Worm (Caenorhabditis elegans) whole organism, L4 larva: ENCODE data around the gene B0524.6.

ENCODE experiments used
- F10B5.3 ChIP-seq: sonication (generic microtip); optimal IDR thresholded peaks from 2 replicates; lab custom pipeline; 2016; ENCODE audit warnings: mild to moderate bottlenecking, missing genetic modification characterization, missing compliant biosample characterization
- F37D6.2 ChIP-seq: sonication (generic microtip); optimal IDR thresholded peaks from 2 replicates; lab custom pipeline; 2016; ENCODE audit warnings: mild to moderate bottlenecking, missing genetic modification characterization, missing compliant biosample characterization
- R02D3.7 ChIP-seq: fragments of 150-350 bp; sonication (generic microtip); optimal IDR thresholded peaks from 3 replicates; lab custom pipeline; 2014; ENCODE audit warnings: missing biosample characterization, missing genetic modification characterization
- T20F7.1 ChIP-seq: fragments of 200-800 bp; sonication (Bioruptor generic); optimal IDR thresholded peaks from 2 replicates; lab custom pipeline; 2018; ENCODE audit warnings: mild to moderate bottlenecking, missing genetic modification characterization, missing compliant biosample characterization
- Y105C5A.15 ChIP-seq: fragments of 200-800 bp; sonication (Bioruptor generic); IDR thresholded peaks from 2 replicates; pipeline ENCODE4 v1.3.6; 2022; ENCODE audit warnings: missing genetic modification characterization, missing compliant biosample characterization
- Y5F2A.4 ChIP-seq: fragments of 200-800 bp; sonication (Bioruptor generic); optimal IDR thresholded peaks from 2 replicates; lab custom pipeline; 2018; ENCODE audit warnings: mild to moderate bottlenecking, missing genetic modification characterization, missing compliant biosample characterization
- Y75B8A.6 ChIP-seq: fragments of 200-800 bp; sonication (Bioruptor generic); IDR thresholded peaks from 2 replicates; pipeline ENCODE4 v1.3.6; 2022; ENCODE audit warnings: missing genetic modification reagents, missing genetic modification characterization, missing compliant biosample characterization
- attf-4 ChIP-seq: sonication (generic microtip); optimal IDR thresholded peaks from 3 replicates; lab custom pipeline; 2017; ENCODE audit warnings: missing biosample characterization, missing genetic modification characterization
- ceh-28 ChIP-seq: fragments of 150-350 bp; optimal IDR thresholded peaks from 2 replicates; lab custom pipeline; 2014; ENCODE audit warnings: missing biosample characterization, missing genetic modification reagents, missing genetic modification characterization
- ceh-62 ChIP-seq: sonication (generic microtip); optimal IDR thresholded peaks from 2 replicates; lab custom pipeline; 2017; ENCODE audit warnings: missing biosample characterization, missing genetic modification characterization
- ceh-82 ChIP-seq: sonication (generic microtip); optimal IDR thresholded peaks from 2 replicates; lab custom pipeline; 2017; ENCODE audit warnings: missing biosample characterization, missing genetic modification characterization
- daf-16 ChIP-seq, 3 experiments: sonication (generic microtip); optimal IDR thresholded peaks; 2 replicates each; lab custom pipeline; 2016 to 2017; ENCODE audit warnings: missing genetic modification characterization in 3 of 3, missing genetic modification reagents in 3 of 3, mild to moderate bottlenecking in 2 of 3, missing compliant biosample characterization in 2 of 3, missing biosample characterization in 1 of 3, moderate library complexity in 1 of 3
- dmd-8 ChIP-seq: fragments of 200-800 bp; sonication (Bioruptor generic); IDR thresholded peaks from 2 replicates; pipeline ENCODE4 v1.3.6; 2022; ENCODE audit warnings: missing genetic modification characterization, missing compliant biosample characterization
- dmd-9 ChIP-seq: fragments of 200-800 bp; sonication (Bioruptor generic); IDR thresholded peaks from 2 replicates; pipeline ENCODE4 v1.3.6; 2022; ENCODE audit warnings: missing genetic modification reagents, missing genetic modification characterization, missing compliant biosample characterization
- dpl-1 ChIP-seq: fragments of 150-350 bp; optimal IDR thresholded peaks from 2 replicates; lab custom pipeline; 2014; ENCODE audit warnings: missing biosample characterization, missing genetic modification reagents, missing genetic modification characterization
- dve-1 ChIP-seq: sonication (generic microtip); optimal IDR thresholded peaks from 2 replicates; lab custom pipeline; 2017; ENCODE audit warnings: antibody characterized with exemption, mild to moderate bottlenecking, missing genetic modification characterization, missing compliant biosample characterization; ENCODE audit not compliant: insufficient read depth
- egl-27 ChIP-seq: sonication (generic microtip); optimal IDR thresholded peaks from 3 replicates; lab custom pipeline; 2017; ENCODE audit warnings: missing biosample characterization, missing genetic modification reagents, missing genetic modification characterization
- egl-43 ChIP-seq: fragments of 200-800 bp; sonication (Bioruptor generic); IDR thresholded peaks from 2 replicates; pipeline ENCODE4 v1.3.6; 2022; ENCODE audit warnings: missing genetic modification reagents, missing genetic modification characterization, missing compliant biosample characterization
- fkh-10 ChIP-seq: fragments of 150-350 bp; optimal IDR thresholded peaks from 2 replicates; lab custom pipeline; 2014; ENCODE audit warnings: missing biosample characterization, missing genetic modification reagents, missing genetic modification characterization
- fos-1 ChIP-seq: fragments of 150-350 bp; optimal IDR thresholded peaks from 2 replicates; lab custom pipeline; 2014; ENCODE audit warnings: missing biosample characterization, missing genetic modification characterization
- hif-1 ChIP-seq, 2 experiments: sonication (generic microtip); optimal IDR thresholded peaks; 2 replicates each; lab custom pipeline; 2016 to 2017; ENCODE audit warnings: missing compliant biosample characterization in 2 of 2, missing genetic modification characterization in 2 of 2, missing genetic modification reagents in 2 of 2, missing genotype in 2 of 2, mild to moderate bottlenecking in 1 of 2
- hlh-30 ChIP-seq: sonication (generic microtip); optimal IDR thresholded peaks from 2 replicates; lab custom pipeline; 2017; ENCODE audit warnings: antibody characterized with exemption, mild to moderate bottlenecking, missing genetic modification characterization, missing compliant biosample characterization; ENCODE audit not compliant: insufficient read depth
- hmg-1.1 ChIP-seq: fragments of 200-800 bp; sonication (Bioruptor generic); IDR thresholded peaks from 2 replicates; pipeline ENCODE4 v1.3.6; 2022; ENCODE audit warnings: missing genetic modification reagents, missing genetic modification characterization, missing compliant biosample characterization
- lim-7 ChIP-seq: fragments of 200-800 bp; sonication (Bioruptor generic); IDR thresholded peaks from 2 replicates; pipeline ENCODE4 v1.3.6; 2022; ENCODE audit warnings: missing genetic modification characterization, missing compliant biosample characterization
- lin-1 ChIP-seq: fragments of 200-800 bp; sonication (Bioruptor generic); IDR thresholded peaks from 2 replicates; pipeline ENCODE4 v1.3.6; 2022; ENCODE audit warnings: missing genetic modification reagents, missing genetic modification characterization, missing compliant biosample characterization
- lin-15B ChIP-seq: fragments of 150-350 bp; sonication (generic microtip); optimal IDR thresholded peaks from 3 replicates; lab custom pipeline; 2014; ENCODE audit warnings: missing biosample characterization, missing genetic modification characterization
- lin-39 ChIP-seq: fragments of 150-350 bp; optimal IDR thresholded peaks from 2 replicates; lab custom pipeline; 2014; ENCODE audit warnings: missing biosample characterization, missing genetic modification reagents, missing genetic modification characterization
- madf-5 ChIP-seq, 2 experiments: fragments of 200-800 bp; sonication (Bioruptor generic); IDR thresholded peaks; 2 replicates each; pipeline ENCODE4 v1.3.6; 2022; ENCODE audit warnings: missing compliant biosample characterization in 2 of 2, missing genetic modification characterization in 2 of 2
- mdl-1 ChIP-seq, 2 experiments: fragments of 150-350 bp in 1 of 2; sonication (generic microtip) in 1 of 2; optimal IDR thresholded peaks; 2 replicates each; lab custom pipeline; 2014 to 2017; ENCODE audit warnings: missing biosample characterization in 2 of 2, missing genetic modification characterization in 2 of 2
- mdt-29 ChIP-seq: fragments of 200-800 bp; sonication (Bioruptor generic); IDR thresholded peaks from 2 replicates; pipeline ENCODE4 v1.3.6; 2022; ENCODE audit warnings: missing genetic modification reagents, missing genetic modification characterization, missing compliant biosample characterization
- mxl-3 ChIP-seq: fragments of 200-800 bp; sonication (Bioruptor generic); optimal IDR thresholded peaks from 2 replicates; lab custom pipeline; 2018; ENCODE audit warnings: mild to moderate bottlenecking, missing genetic modification characterization, missing compliant biosample characterization
- nhr-10 ChIP-seq: fragments of 150-350 bp; optimal IDR thresholded peaks from 2 replicates; lab custom pipeline; 2014; ENCODE audit warnings: missing biosample characterization, missing genetic modification characterization
- nhr-111 ChIP-seq: fragments of 200-800 bp; sonication (Bioruptor generic); optimal IDR thresholded peaks from 2 replicates; lab custom pipeline; 2018; ENCODE audit warnings: mild to moderate bottlenecking, missing genetic modification characterization, missing compliant biosample characterization
- nhr-237 ChIP-seq: sonication (generic microtip); optimal IDR thresholded peaks from 2 replicates; lab custom pipeline; 2017; ENCODE audit warnings: missing biosample characterization, missing genetic modification characterization
- nhr-6 ChIP-seq: fragments of 150-350 bp; optimal IDR thresholded peaks from 2 replicates; lab custom pipeline; 2014; ENCODE audit warnings: missing biosample characterization, missing genetic modification characterization
- nhr-77 ChIP-seq: fragments of 150-350 bp; optimal IDR thresholded peaks from 2 replicates; lab custom pipeline; 2014; ENCODE audit warnings: missing biosample characterization, missing genetic modification characterization
- pha-4 ChIP-seq, 2 experiments: fragments of 150-350 bp in 1 of 2; fragments of 200-800 bp in 1 of 2; sonication (Bioruptor generic) in 1 of 2; IDR thresholded peaks in 1 of 2; optimal IDR thresholded peaks in 1 of 2; 2 replicates each; pipeline versions ENCODE4 v1.3.6 to Lab custom; 2014 to 2022; ENCODE audit warnings: missing genetic modification characterization in 2 of 2, missing genetic modification reagents in 2 of 2, missing biosample characterization in 1 of 2, missing compliant biosample characterization in 1 of 2
- sdz-12 ChIP-seq: fragments of 200-800 bp; sonication (Bioruptor generic); optimal IDR thresholded peaks from 2 replicates; lab custom pipeline; 2018; ENCODE audit warnings: mild to moderate bottlenecking, missing genetic modification characterization, missing compliant biosample characterization
- set-16 ChIP-seq: fragments of 200-800 bp; sonication (Bioruptor generic); IDR thresholded peaks from 2 replicates; pipeline ENCODE4 v1.3.6; 2022; ENCODE audit warnings: missing genetic modification reagents, missing genetic modification characterization, missing compliant biosample characterization
- snpc-4 ChIP-seq: fragments of 150-350 bp; optimal IDR thresholded peaks from 2 replicates; lab custom pipeline; 2014; ENCODE audit warnings: missing biosample characterization, missing genetic modification characterization
- spr-1 ChIP-seq: sonication (generic microtip); optimal IDR thresholded peaks from 2 replicates; lab custom pipeline; 2016; ENCODE audit warnings: mild to moderate bottlenecking, missing genetic modification characterization, missing compliant biosample characterization
- spr-3 ChIP-seq: fragments of 200-800 bp; sonication (Bioruptor generic); optimal IDR thresholded peaks from 2 replicates; lab custom pipeline; 2018; ENCODE audit warnings: mild to moderate bottlenecking, missing genetic modification characterization, missing compliant biosample characterization
- tag-97 ChIP-seq: fragments of 200-800 bp; sonication (Bioruptor generic); IDR thresholded peaks from 2 replicates; pipeline ENCODE4 v1.3.6; 2022; ENCODE audit warnings: missing genetic modification characterization, missing compliant biosample characterization
- vab-7 ChIP-seq: fragments of 200-800 bp; sonication (Bioruptor generic); IDR thresholded peaks from 2 replicates; pipeline ENCODE4 v1.3.6; 2022; ENCODE audit warnings: missing genetic modification reagents, missing genetic modification characterization, missing compliant biosample characterization
- zip-2 ChIP-seq: fragments of 150-350 bp; optimal IDR thresholded peaks from 2 replicates; lab custom pipeline; 2014; ENCODE audit warnings: missing biosample characterization, missing genetic modification characterization
- ztf-11 ChIP-seq: fragments of 150-350 bp; optimal IDR thresholded peaks from 2 replicates; lab custom pipeline; 2014; ENCODE audit warnings: missing biosample characterization, missing genetic modification characterization

Gene B0524.6

DNA sequence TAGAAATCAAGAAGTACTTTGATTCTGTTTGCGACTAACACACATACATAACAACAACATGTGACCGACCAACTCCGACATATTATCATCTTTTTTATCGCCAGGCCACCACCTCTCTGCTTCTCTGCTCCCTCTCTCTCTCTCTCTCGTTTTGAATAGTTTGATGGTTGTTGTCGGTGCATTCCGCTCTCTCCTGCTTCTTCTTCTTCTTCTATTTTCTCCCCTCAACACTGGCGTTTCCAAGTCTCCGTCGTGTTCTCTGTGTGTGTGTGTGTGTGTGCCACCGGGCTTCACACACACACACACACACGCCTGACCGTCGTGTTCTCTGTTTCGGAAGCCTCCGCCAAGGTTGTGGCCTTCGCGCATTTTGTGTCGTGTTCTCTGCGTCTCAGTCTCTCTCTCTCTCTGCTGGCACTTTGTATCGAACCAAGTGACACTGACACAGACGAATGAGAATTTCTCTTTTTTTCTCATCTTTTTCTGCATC lies 19.7 kb upstream of the B0524.6 start (continued):
- TF ChIP-seq lin-39: no peak
- peak; percentile 94 for TF ChIP-seq lin-1 (GFP tag; lab: Robert Waterston, UW)
- no peak for TF ChIP-seq attf-4 (tag; lab: Kevin White, UChicago)
- TF ChIP-seq ztf-11 (tag; lab: Kevin White, UChicago): no peak
- peak; percentile 87 to 98 for TF ChIP-seq daf-16 (GFP tag; optimal IDR thresholded peaks at IDR 0.05; lab: Kevin White, UChicago)
- TF ChIP-seq daf-16 (tag; optimal IDR thresholded peaks at IDR 0.05; lab: Kevin White, UChicago): peak; percentile 94
- peak; percentile 99 for TF ChIP-seq dve-1 (tag; lab: Kevin White, UChicago)
- peak; percentile 87 for TF ChIP-seq zip-2 (tag; lab: Kevin White, UChicago)
- peak; percentile 69 to 89 for TF ChIP-seq hif-1 (tag; optimal IDR thresholded peaks at IDR 0.05; lab: Kevin White, UChicago)
- peak; percentile 85 for TF ChIP-seq set-16
- peak; percentile 79 for TF ChIP-seq dpl-1 (GFP tag; lab: Kevin White, UChicago)
- 0 out of 2 replicates have a peak, but pooled peaks have one; percentile 56 for TF ChIP-seq dmd-9
- peak; percentile 97 for TF ChIP-seq nhr-77 (tag; lab: Kevin White, UChicago)

DNA sequence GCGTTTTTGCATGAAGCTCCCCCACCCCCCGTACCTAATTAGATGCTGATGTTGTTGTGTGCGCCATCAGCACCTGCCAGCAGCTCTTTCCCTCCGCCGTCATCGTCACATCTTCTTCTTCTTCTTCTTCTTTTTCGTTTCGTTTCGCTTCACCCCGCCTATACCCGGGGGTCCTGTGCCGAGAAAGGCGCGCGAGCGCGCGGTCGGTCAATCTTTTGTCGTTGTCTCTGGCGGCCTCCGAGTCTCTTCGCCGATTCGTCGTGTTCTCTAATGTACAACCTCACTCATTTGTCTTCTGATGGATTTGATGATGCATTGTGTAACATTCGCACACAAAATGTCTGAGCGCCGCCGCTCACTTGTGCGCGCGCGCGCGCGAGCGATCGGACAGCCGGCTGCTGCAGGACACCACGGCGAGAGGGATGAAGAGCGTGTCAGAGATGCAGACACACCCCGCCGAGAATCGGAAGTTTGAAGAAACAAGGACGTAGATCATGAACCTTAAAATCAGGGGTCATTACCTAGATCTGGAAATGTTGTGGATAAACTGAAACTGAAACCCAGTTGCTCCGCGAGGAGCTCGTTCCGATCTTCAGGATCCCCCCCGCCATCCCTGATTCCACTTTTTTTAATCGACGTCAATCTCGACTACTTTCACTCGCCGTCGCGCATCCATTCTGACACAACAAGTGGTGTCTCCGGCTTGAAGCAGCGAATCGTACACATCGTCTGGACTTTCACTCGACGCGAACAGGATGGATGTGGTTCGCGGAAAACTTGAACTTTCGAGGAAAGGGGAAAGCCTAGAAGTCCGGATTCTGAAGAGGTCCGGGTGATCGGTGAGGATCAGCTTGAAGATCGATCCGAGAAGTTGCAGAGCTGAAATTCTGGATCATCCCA lies 18.2 kb upstream of the B0524.6 start:
- TF ChIP-seq F37D6.2 (tag; lab: Kevin White, UChicago) (peak; percentile 85), madf-5 (GFP tag; IDR thresholded peaks at IDR 0.05; lab: Robert Waterston, UW) (no peak), nhr-10 (tag; lab: Kevin White, UChicago) (peak; percentile 69), mdl-1 (tag; optimal IDR thresholded peaks at IDR 0.05; lab: Kevin White, UChicago) (peak; percentile 91 to 92), mdt-29 (no peak), ceh-28 (tag; lab: Kevin White, UChicago) (peak; percentile 6), nhr-6 (no peak), Y5F2A.4 (no peak), egl-27 (no peak), ceh-82 (tag; lab: Kevin White, UChicago) (no peak), F10B5.3 (tag; lab: Kevin White, UChicago) (no peak), egl-43 (GFP tag; lab: Robert Waterston, UW) (peak; percentile 80), snpc-4 (tag; lab: Kevin White, UChicago) (no peak), Y105C5A.15 (GFP tag; lab: Robert Waterston, UW) (no peak), pha-4 (GFP tag; IDR thresholded peaks at IDR 0.05; lab: Robert Waterston, UW) (peak; percentile 93), pha-4 (tag; optimal IDR thresholded peaks at IDR 0.05; lab: Kevin White, UChicago) (no peak), T20F7.1 (peak; percentile 68), R02D3.7 (tag; lab: Kevin White, UChicago) (no peak), fkh-10 (GFP tag; lab: Kevin White, UChicago) (peak; percentile 91), lim-7 (no peak), vab-7 (GFP tag; lab: Robert Waterston, UW) (peak; percentile 73), tag-97 (GFP tag; lab: Robert Waterston, UW) (no peak), hif-1 (tag; optimal IDR thresholded peaks at IDR 0.05; lab: Kevin White, UChicago) (peak in 1 of 2 experiments; percentile 52), dmd-8 (GFP tag; lab: Robert Waterston, UW) (no peak), nhr-77 (tag; lab: Kevin White, UChicago) (no peak), sdz-12 (GFP tag; lab: Kevin White, UChicago) (no peak), spr-1 (tag; lab: Kevin White, UChicago) (peak; percentile 28), dpl-1 (GFP tag; lab: Kevin White, UChicago) (peak; percentile 56), Y75B8A.6 (GFP tag; lab: Robert Waterston, UW) (no peak), mxl-3 (GFP tag; lab: Kevin White, UChicago) (peak; percentile 95), hmg-1.1 (peak; percentile 88), ceh-62 (tag; lab: Kevin White, UChicago) (no peak), lin-15B (tag; lab: Kevin White, UChicago) (no peak), spr-3 (peak; percentile 31), hlh-30 (peak; percentile 95), nhr-237 (tag; lab: Kevin White, UChicago) (peak; percentile 42), fos-1 (no peak), nhr-111 (no peak)
